Worm (Caenorhabditis elegans): ENCODE data around the gene Y25C1A.2.

DNA sequence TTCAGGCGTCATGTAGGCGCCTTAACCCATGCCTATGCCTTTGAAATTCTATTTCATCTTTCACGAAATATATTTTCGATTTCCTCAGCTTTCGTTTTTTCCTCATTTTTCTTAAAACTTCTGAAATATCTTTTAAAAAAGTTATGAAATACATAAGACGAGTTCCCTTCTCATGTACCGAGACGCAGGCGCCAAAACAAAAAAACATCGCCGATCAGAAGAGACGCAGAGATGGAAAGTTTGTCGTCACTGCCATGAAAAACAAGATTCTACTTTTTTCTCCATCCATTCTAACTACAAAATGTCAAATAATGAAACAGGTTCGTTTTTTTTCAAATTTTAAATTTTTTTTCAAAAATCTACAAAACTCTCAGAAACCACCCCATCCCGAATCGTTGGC lies 16.6 kb downstream of the Y25C1A.2 start, which contains the start of gene chil-24:
- no peak for TF ChIP-seq dpl-1 (GFP tag; optimal IDR thresholded peaks at IDR 0.05)
- TF ChIP-seq mep-1 (tag; optimal IDR thresholded peaks at IDR 0.05): no peak
- peak; percentile 61 for TF ChIP-seq nhr-28 (tag; optimal IDR thresholded peaks at IDR 0.05)
